Worm (Caenorhabditis elegans): Measurements from ENCODE around the gene C01C4.2.
A peak's percentile ranks its signal among the peaks of the same experiment; 100 is the strongest.

The C01C4.2 gene

DNA sequence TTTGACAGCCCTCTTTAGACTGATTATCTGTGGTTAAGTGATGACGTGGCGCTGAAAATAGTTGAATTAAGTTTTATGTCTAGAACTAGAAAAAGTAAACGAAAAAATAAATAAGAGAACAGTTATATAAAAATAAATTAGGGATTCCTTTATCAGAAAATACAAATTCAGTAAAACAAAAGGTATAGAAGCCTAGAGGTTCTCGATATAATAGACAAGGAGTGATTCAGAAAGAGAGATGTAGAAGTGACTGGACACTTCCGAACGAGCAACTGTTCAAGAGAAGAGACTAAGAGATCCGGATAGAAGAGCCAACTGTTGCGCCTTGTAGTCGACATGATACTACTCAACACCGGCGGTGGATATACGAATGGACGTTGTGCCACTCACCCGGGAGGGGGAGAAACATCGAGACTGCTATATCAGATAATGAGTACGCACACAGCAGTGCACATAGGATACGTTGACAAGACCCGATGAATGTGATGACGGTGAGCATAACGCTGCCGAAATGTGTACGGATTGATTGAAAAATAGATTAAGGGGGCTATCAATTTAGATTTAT, 25.7 kb upstream of the C01C4.2 start, which contains the start of gene tag-278:
TSS of gene tag-278 (minus strand) at position 51 of the 565 bp plus-strand sequence.
- no peak for TF ChIP-seq tra-1 (GFP tag; IDR thresholded peaks at IDR 0.05)
- no peak for TF ChIP-seq dve-1 (tag; optimal IDR thresholded peaks at IDR 0.05; ENCODE audit: insufficient read depth)
- TF ChIP-seq dmd-9 (GFP tag; IDR thresholded peaks at IDR 0.05), result no peak
- TF ChIP-seq nhr-25 (tag; optimal IDR thresholded peaks at IDR 0.05; ENCODE audit: borderline replicate concordance, insufficient read depth), result no peak
- TF ChIP-seq nhr-48 (tag; optimal IDR thresholded peaks at IDR 0.05), result no peak
- no peak for TF ChIP-seq zfp-3 (GFP tag; conservative IDR thresholded peaks at IDR 0.05)
- TF ChIP-seq daf-19 (GFP tag; conservative IDR thresholded peaks at IDR 0.05), result no peak
- TF ChIP-seq lim-7 (GFP tag; IDR thresholded peaks at IDR 0.05), result no peak
- no peak for TF ChIP-seq spr-3 (GFP tag; optimal IDR thresholded peaks at IDR 0.05)
- TF ChIP-seq lin-38 (GFP tag; IDR thresholded peaks at IDR 0.05), result no peak
- peak; percentile 6 for TF ChIP-seq hlh-11 (tag; optimal IDR thresholded peaks at IDR 0.05)
- TF ChIP-seq daf-16 (GFP tag; optimal IDR thresholded peaks at IDR 0.05), result peak in 1 of 2 experiments; percentile 59
- no peak for TF ChIP-seq daf-16 (tag; optimal IDR thresholded peaks at IDR 0.05)
- no peak for TF ChIP-seq ama-1 (optimal IDR thresholded peaks at IDR 0.05)
- no peak for TF ChIP-seq pqm-1 (tag; optimal IDR thresholded peaks at IDR 0.05)
- peak; percentile 43 for TF ChIP-seq nhr-11 (tag; optimal IDR thresholded peaks at IDR 0.05)
- TF ChIP-seq dmd-8 (GFP tag; IDR thresholded peaks at IDR 0.05), result 0 out of 2 replicates have a peak, but pooled peaks have one; percentile 15
- no peak for TF ChIP-seq ceh-62 (tag; optimal IDR thresholded peaks at IDR 0.05)
- TF ChIP-seq fkh-10 (GFP tag; optimal IDR thresholded peaks at IDR 0.05), result no peak
- TF ChIP-seq attf-4 (tag; optimal IDR thresholded peaks at IDR 0.05), result no peak
- no peak for TF ChIP-seq hlh-30 (tag; optimal IDR thresholded peaks at IDR 0.05; ENCODE audit: insufficient read depth)
- TF ChIP-seq unc-130 (GFP tag; optimal IDR thresholded peaks at IDR 0.05), result no peak
- no peak for TF ChIP-seq dmd-6 (GFP tag; IDR thresholded peaks at IDR 0.05)
- no peak for TF ChIP-seq nhr-28 (tag; optimal IDR thresholded peaks at IDR 0.05)
- TF ChIP-seq F49E8.2 (tag; optimal IDR thresholded peaks at IDR 0.05; ENCODE audit: borderline replicate concordance), result no peak
- TF ChIP-seq set-16 (GFP tag; IDR thresholded peaks at IDR 0.05), result no peak
- TF ChIP-seq nhr-41 (GFP tag; IDR thresholded peaks at IDR 0.05), result no peak
- no peak for TF ChIP-seq nhr-77 (tag; optimal IDR thresholded peaks at IDR 0.05)
- 0 out of 2 replicates have a peak, but pooled peaks have one; percentile 21 for TF ChIP-seq madf-9 (GFP tag; conservative IDR thresholded peaks at IDR 0.05)
- no peak for TF ChIP-seq sdz-12 (GFP tag; optimal IDR thresholded peaks at IDR 0.05)
- no peak for TF ChIP-seq pha-4 (GFP tag; IDR thresholded peaks at IDR 0.05)
- no peak for TF ChIP-seq pha-4 (tag; optimal IDR thresholded peaks at IDR 0.05)
- no peak for TF ChIP-seq duxl-1 (tag; optimal IDR thresholded peaks at IDR 0.05; ENCODE audit: poor library complexity)
- TF ChIP-seq lin-39 (tag; optimal IDR thresholded peaks at IDR 0.05), result no peak

ce11 chrX:3689802-3690201, 25.1 kb upstream of the C01C4.2 start:
- TF ChIP-seq unc-62 (GFP tag; optimal IDR thresholded peaks at IDR 0.05 in 1 of 2) (peak in 1 of 2 experiments; percentile 1), unc-62 (tag; optimal IDR thresholded peaks at IDR 0.05) (no peak), aha-1 (tag) (peak; percentile 93), pha-4 (GFP tag; IDR thresholded peaks at IDR 0.05) (no peak), pha-4 (tag; optimal IDR thresholded peaks at IDR 0.05) (no peak)

DNA sequence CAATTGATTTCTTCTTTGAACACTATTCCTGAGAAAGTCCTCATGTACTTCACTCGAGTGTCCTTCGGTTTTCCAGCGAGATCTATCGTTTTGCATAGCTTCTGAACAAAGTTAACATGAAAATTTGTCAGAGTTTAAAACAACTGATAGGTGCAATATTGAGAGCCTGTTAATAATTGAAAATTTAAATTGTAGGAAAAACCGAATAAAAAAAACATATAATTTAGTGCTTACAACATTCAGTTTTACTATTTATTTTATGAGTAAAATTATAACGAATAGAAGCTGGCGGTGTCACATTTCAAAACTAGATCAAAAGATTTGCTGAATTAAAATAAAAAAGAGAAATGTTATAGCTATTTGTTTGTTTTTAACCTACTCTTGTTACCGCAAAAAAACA, 21.8 kb upstream of the C01C4.2 start, which contains the start of gene C02F12.8:
TSS of gene C02F12.8 (minus strand) at position 101 of the 400 bp plus-strand sequence.
- TF ChIP-seq hlh-30 (tag; optimal IDR thresholded peaks at IDR 0.05; ENCODE audit: insufficient read depth), result no peak
- no peak for TF ChIP-seq dve-1 (tag; optimal IDR thresholded peaks at IDR 0.05; ENCODE audit: insufficient read depth)
- no peak for TF ChIP-seq daf-8 (GFP tag; IDR thresholded peaks at IDR 0.05)
- no peak for TF ChIP-seq nhr-48 (tag; optimal IDR thresholded peaks at IDR 0.05)
- no peak for TF ChIP-seq mdl-1 (tag; optimal IDR thresholded peaks at IDR 0.05)
